Worm (Caenorhabditis elegans) whole organism, early embryonic: ENCODE data around the gene W07G4.8.

Experiments
- ama-1 ChIP-seq: fragments of 150-350 bp; optimal IDR thresholded peaks from 2 replicates; lab custom pipeline; 2014
- scrt-1 ChIP-seq: fragments of 200-800 bp; sonication (Bioruptor generic); IDR thresholded peaks from 2 replicates; pipeline ENCODE4 v1.3.6; 2022; ENCODE audit warnings: missing genetic modification characterization, missing compliant biosample characterization
- tra-4 ChIP-seq: sonication (generic microtip); optimal IDR thresholded peaks from 2 replicates; lab custom pipeline; 2017; ENCODE audit warnings: missing genetic modification characterization, missing compliant biosample characterization

DNA sequence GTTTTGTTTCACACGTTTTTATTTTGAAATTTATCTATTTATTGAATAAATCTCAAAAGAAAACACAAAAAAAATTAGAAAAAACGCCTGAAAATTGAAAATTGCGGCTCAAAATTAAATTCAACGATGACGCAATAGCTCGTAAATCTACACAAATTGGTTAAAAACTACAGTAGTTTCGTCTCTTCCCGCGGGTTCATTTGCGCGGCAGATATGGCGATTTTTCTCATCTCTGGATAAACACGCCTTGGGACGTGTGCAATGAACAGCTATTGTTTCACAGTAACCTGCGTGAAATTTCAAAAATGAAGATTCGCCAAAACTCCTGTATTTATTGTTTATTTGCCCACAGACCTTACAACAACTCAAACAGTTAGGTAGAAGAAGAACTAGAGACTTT lies 40.1 kb downstream of the W07G4.8 start:
- TF ChIP-seq ama-1 (no peak), tra-4 (tag; lab: Kevin White, UChicago) (no peak), scrt-1 (no peak)
